Fruit fly (Drosophila melanogaster): ENCODE results near the gene CG6983.

DNA sequence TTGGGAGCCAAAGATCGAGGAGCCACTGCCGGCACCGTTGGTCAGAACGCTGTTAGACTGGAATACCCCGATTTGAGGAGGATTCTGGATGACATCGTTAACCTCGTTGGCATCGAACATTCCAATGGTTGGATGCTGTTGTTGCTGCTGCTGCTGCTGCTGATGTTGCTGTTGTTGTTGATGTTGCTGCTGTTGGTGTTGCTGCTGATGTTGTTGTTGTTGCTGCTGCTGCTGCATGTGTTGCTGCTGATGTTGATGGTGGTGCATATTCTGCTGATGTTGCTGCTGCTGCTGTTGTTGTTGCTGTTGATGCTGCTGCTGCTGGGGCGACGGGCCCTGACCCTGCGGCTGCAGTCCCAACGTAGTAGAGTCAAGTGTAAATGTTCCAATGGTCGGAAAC, 11.6 kb downstream of the CG6983 start:
- TF ChIP-seq h (optimal IDR thresholded peaks at IDR 0.05) (no peak), insv (optimal IDR thresholded peaks at IDR 0.05) (no peak)

Data from Kc167 (cell line).